Worm (Caenorhabditis elegans) whole organism, mixed stage, embryonic: ENCODE data around the gene smu-2.

ENCODE experiments used
- M03D4.4 ChIP-seq: sonication (generic microtip); optimal IDR thresholded peaks from 2 replicates; lab custom pipeline; 2017; ENCODE audit warnings: mild to moderate bottlenecking, missing genetic modification characterization, missing compliant biosample characterization
- bed-3 ChIP-seq: fragments of 200-800 bp; sonication (Bioruptor generic); optimal IDR thresholded peaks from 3 replicates; lab custom pipeline; 2018; ENCODE audit warnings: mild to moderate bottlenecking, missing genetic modification characterization, moderate library complexity, missing compliant biosample characterization
- blmp-1 ChIP-seq: fragments of 150-350 bp; optimal IDR thresholded peaks from 2 replicates; lab custom pipeline; 2014; ENCODE audit warnings: missing biosample characterization, missing genetic modification characterization
- ceh-39 ChIP-seq: fragments of 150-350 bp; optimal IDR thresholded peaks from 2 replicates; lab custom pipeline; 2014; ENCODE audit warnings: missing biosample characterization, missing genetic modification characterization
- ceh-43 ChIP-seq: fragments of 200-800 bp; sonication (Bioruptor generic); optimal IDR thresholded peaks from 2 replicates; lab custom pipeline; 2018; ENCODE audit warnings: mild to moderate bottlenecking, missing genetic modification characterization, moderate library complexity, missing compliant biosample characterization
- ceh-83 ChIP-seq: fragments of 200-800 bp; sonication (Bioruptor generic); optimal IDR thresholded peaks from 2 replicates; lab custom pipeline; 2018; ENCODE audit warnings: mild to moderate bottlenecking, missing genetic modification characterization, missing compliant biosample characterization
- cnd-1 ChIP-seq: fragments of 200-800 bp; sonication (Bioruptor generic); optimal IDR thresholded peaks from 2 replicates; lab custom pipeline; 2018; ENCODE audit warnings: mild to moderate bottlenecking, missing genetic modification characterization, missing compliant biosample characterization
- drap-1 ChIP-seq: fragments of 200-800 bp; sonication (Bioruptor generic); optimal IDR thresholded peaks from 3 replicates; lab custom pipeline; 2018; ENCODE audit warnings: mild to moderate bottlenecking, missing genetic modification characterization, missing compliant biosample characterization
- elt-1 ChIP-seq: sonication (generic microtip); optimal IDR thresholded peaks from 2 replicates; lab custom pipeline; 2017; ENCODE audit warnings: missing genetic modification characterization, mild to moderate bottlenecking, missing compliant biosample characterization, antibody characterized with exemption, moderate library complexity, borderline replicate concordance; ENCODE audit not compliant: insufficient read depth
- elt-3 ChIP-seq: fragments of 150-350 bp; optimal IDR thresholded peaks from 2 replicates; lab custom pipeline; 2014; ENCODE audit warnings: missing biosample characterization, missing genetic modification characterization
- flh-1 ChIP-seq: fragments of 200-800 bp; sonication (Bioruptor generic); optimal IDR thresholded peaks from 2 replicates; lab custom pipeline; 2018; ENCODE audit warnings: mild to moderate bottlenecking, missing genetic modification characterization, moderate library complexity, missing compliant biosample characterization
- ham-2 ChIP-seq: fragments of 200-800 bp; sonication (Bioruptor generic); optimal IDR thresholded peaks from 2 replicates; lab custom pipeline; 2018; ENCODE audit warnings: mild to moderate bottlenecking, missing genetic modification characterization, missing compliant biosample characterization
- hlh-1 ChIP-seq: fragments of 150-350 bp; optimal IDR thresholded peaks from 2 replicates; lab custom pipeline; 2014; ENCODE audit warnings: missing biosample characterization, missing genetic modification reagents, missing genetic modification characterization
- lin-13 ChIP-seq: fragments of 150-350 bp; optimal IDR thresholded peaks from 2 replicates; lab custom pipeline; 2014; ENCODE audit warnings: missing biosample characterization, missing genetic modification characterization
- lin-32 ChIP-seq: fragments of 200-800 bp; sonication (Bioruptor generic); optimal IDR thresholded peaks from 2 replicates; lab custom pipeline; 2018; ENCODE audit warnings: mild to moderate bottlenecking, missing genetic modification characterization, missing compliant biosample characterization
- lsy-2 ChIP-seq: fragments of 150-350 bp; optimal IDR thresholded peaks from 2 replicates; lab custom pipeline; 2014; ENCODE audit warnings: missing biosample characterization, missing genetic modification characterization
- mab-5 ChIP-seq: fragments of 150-350 bp; optimal IDR thresholded peaks from 2 replicates; lab custom pipeline; 2014; ENCODE audit warnings: missing biosample characterization, missing genetic modification characterization
- mep-1 ChIP-seq: fragments of 150-350 bp; optimal IDR thresholded peaks from 2 replicates; lab custom pipeline; 2017; ENCODE audit warnings: missing biosample characterization, missing genetic modification reagents, missing genetic modification characterization, inconsistent platforms
- mls-2 ChIP-seq: sonication (generic microtip); optimal IDR thresholded peaks from 2 replicates; lab custom pipeline; 2016; ENCODE audit warnings: mild to moderate bottlenecking, missing genetic modification characterization, moderate library complexity, missing compliant biosample characterization
- nhr-12 ChIP-seq: fragments of 150-350 bp; optimal IDR thresholded peaks from 2 replicates; lab custom pipeline; 2014; ENCODE audit warnings: missing biosample characterization, missing genetic modification characterization
- nhr-2 ChIP-seq: fragments of 150-350 bp; optimal IDR thresholded peaks from 2 replicates; lab custom pipeline; 2014; ENCODE audit warnings: missing biosample characterization, missing genetic modification characterization
- nhr-237 ChIP-seq: fragments of 150-350 bp; optimal IDR thresholded peaks from 2 replicates; lab custom pipeline; 2014; ENCODE audit warnings: missing biosample characterization, missing genetic modification characterization
- nhr-28 ChIP-seq: fragments of 150-350 bp; optimal IDR thresholded peaks from 2 replicates; lab custom pipeline; 2014; ENCODE audit warnings: missing biosample characterization, missing genetic modification characterization
- nhr-76 ChIP-seq: sonication (generic microtip); optimal IDR thresholded peaks from 2 replicates; lab custom pipeline; 2017; ENCODE audit warnings: missing biosample characterization, missing genetic modification characterization
- pha-4 ChIP-seq: fragments of 150-350 bp; optimal IDR thresholded peaks from 2 replicates; lab custom pipeline; 2018; ENCODE audit warnings: missing biosample characterization, missing genetic modification reagents, missing genetic modification characterization
- snpc-4 ChIP-seq: fragments of 150-350 bp; optimal IDR thresholded peaks from 2 replicates; lab custom pipeline; 2014; ENCODE audit warnings: missing biosample characterization, missing genetic modification characterization
- sptf-1 ChIP-seq: sonication (generic microtip); optimal IDR thresholded peaks from 2 replicates; lab custom pipeline; 2017; ENCODE audit warnings: mild to moderate bottlenecking, missing genetic modification characterization, moderate library complexity, missing compliant biosample characterization
- tbx-8 ChIP-seq: fragments of 200-800 bp; sonication (Bioruptor generic); optimal IDR thresholded peaks from 2 replicates; lab custom pipeline; 2018; ENCODE audit warnings: mild to moderate bottlenecking, missing genetic modification characterization, moderate library complexity, missing compliant biosample characterization
- unc-120 ChIP-seq: sonication (generic microtip); optimal IDR thresholded peaks from 2 replicates; lab custom pipeline; 2017; ENCODE audit warnings: missing genetic modification characterization, missing compliant biosample characterization; ENCODE audit not compliant: poor library complexity, severe bottlenecking
- unc-62 ChIP-seq: fragments of 150-350 bp; optimal IDR thresholded peaks from 2 replicates; lab custom pipeline; 2014; ENCODE audit warnings: missing biosample characterization, missing genetic modification reagents, missing genetic modification characterization
- zip-8 ChIP-seq: fragments of 150-350 bp; optimal IDR thresholded peaks from 2 replicates; lab custom pipeline; 2014; ENCODE audit warnings: missing biosample characterization, missing genetic modification characterization
- ztf-11 ChIP-seq: fragments of 150-350 bp; optimal IDR thresholded peaks from 2 replicates; lab custom pipeline; 2014; ENCODE audit warnings: missing biosample characterization, missing genetic modification characterization

Gene smu-2

DNA sequence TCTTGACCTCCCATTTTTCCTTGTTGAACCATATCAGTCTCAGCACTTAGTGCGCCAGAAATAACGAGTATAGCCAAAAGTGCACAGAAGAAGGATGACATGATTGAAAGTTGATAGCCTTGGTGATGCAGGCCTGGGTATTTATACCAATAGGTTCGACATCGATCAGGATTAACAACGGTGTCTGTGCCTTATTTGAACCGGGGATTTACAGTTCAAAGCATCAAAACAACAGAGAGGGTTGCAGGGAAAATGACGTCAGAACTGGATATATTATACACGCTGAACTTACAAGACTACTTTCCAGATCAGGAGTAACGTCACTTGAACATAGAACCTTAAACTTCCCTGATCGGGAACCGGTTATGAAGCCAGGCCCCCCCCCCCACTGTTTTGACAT is 9.9 kb upstream of the smu-2 start, which contains the start of gene Y49F6B.12:
Y49F6B.12 (minus strand) TSS at position 101 of the 400 bp plus-strand sequence.
- TF ChIP-seq flh-1 (GFP tag; lab: Kevin White, UChicago) (no peak), ceh-83 (GFP tag; lab: Kevin White, UChicago) (no peak), sptf-1 (tag; lab: Kevin White, UChicago) (no peak), unc-62 (GFP tag; lab: Kevin White, UChicago) (no peak), tbx-8 (no peak), mab-5 (tag; lab: Kevin White, UChicago) (no peak), lin-32 (no peak), elt-1 (tag; lab: Kevin White, UChicago) (no peak), nhr-76 (no peak), drap-1 (GFP tag; lab: Kevin White, UChicago) (no peak), pha-4 (tag; lab: Kevin White, UChicago) (no peak), M03D4.4 (tag; lab: Kevin White, UChicago) (no peak)

DNA sequence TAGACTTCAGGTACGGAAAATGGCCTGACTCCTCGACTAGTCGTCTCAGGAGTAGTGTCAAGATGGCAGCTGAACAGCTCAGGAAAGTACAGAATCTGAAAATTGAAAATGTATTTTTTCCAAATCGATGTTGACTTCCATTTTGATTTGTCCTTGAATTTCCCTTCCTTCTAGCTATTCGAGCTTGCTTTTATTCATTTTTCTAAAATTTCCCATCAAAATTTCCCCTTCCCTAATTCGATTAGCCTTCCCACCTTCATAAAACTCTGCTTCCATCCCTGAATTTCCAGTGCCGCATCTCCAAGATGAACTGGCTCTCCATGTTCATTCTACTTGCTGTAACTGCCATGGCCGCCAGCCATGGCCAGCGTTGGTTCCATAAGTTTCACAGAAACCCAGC is 9.4 kb upstream of the smu-2 start, which contains the start of gene Y49F6B.6:
Y49F6B.6 (plus strand) TSS at position 301 of the 400 bp plus-strand sequence.
- TF ChIP-seq ceh-43 (GFP tag; lab: Kevin White, UChicago) = no peak
- no peak for TF ChIP-seq nhr-28
- TF ChIP-seq bed-3 = no peak
- no peak for TF ChIP-seq hlh-1 (tag; lab: Kevin White, UChicago)
- no peak for TF ChIP-seq elt-1 (tag; lab: Kevin White, UChicago)
- no peak for TF ChIP-seq ham-2 (GFP tag; lab: Kevin White, UChicago)
- TF ChIP-seq lin-13 (tag; lab: Kevin White, UChicago) = no peak
- TF ChIP-seq unc-62 (GFP tag; lab: Kevin White, UChicago) = no peak
- TF ChIP-seq zip-8 (tag; lab: Kevin White, UChicago) = no peak

DNA sequence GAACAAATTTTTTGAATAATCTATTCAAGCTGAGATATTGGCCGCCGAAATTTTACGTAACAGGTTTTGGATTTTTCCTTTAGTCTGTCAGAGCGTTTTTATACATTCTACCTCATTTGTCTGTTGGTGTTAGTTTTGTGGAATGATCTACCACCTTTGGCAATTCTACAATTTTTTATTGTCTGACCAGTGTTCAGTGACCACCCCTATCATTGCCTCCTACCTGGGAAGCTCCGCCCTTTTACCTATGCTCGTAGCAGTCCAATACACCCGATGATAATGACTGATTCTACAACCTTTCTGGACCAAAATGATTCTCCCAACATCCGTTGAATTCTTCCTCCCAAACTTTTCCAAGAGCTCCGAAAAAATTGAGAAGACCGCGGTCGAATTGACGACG is 8.5 kb upstream of the smu-2 start, which contains the start of gene sdz-32:
sdz-32 (plus strand) TSS at position 301 of the 400 bp plus-strand sequence.
- TF ChIP-seq mep-1 (tag; lab: Kevin White, UChicago) (no peak), lin-13 (tag; lab: Kevin White, UChicago) (no peak), ztf-11 (no peak), lsy-2 (no peak), elt-3 (no peak), drap-1 (GFP tag; lab: Kevin White, UChicago) (no peak), ceh-39 (tag; lab: Kevin White, UChicago) (no peak), snpc-4 (tag; lab: Kevin White, UChicago) (no peak), unc-120 (tag; lab: Kevin White, UChicago) (no peak)

DNA sequence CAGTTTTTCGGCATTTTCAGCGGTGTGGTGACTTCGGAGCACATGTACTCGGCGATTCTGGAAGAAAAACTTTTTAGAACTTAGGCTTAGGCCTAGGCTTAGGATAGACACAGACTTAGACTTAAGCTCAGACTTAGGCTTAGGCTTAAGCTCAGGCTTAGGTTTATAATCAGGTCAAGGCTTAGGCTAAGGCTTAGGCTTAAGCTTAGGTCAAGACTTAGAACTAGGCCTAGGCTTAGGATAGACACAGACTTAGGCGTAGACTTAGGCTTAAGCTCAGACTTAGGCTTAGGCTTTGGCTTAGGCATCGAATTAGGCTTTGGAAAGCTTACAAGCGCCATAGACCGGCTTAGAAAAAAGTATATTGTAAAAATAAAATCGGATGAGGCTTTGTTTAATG is 5.7 kb upstream of the smu-2 start:
- TF ChIP-seq pha-4 (tag; lab: Kevin White, UChicago) (no peak), mls-2 (tag; lab: Kevin White, UChicago) (no peak), lin-13 (tag; lab: Kevin White, UChicago) (no peak), blmp-1 (tag; lab: Kevin White, UChicago) (no peak), zip-8 (tag; lab: Kevin White, UChicago) (no peak), nhr-237 (tag; lab: Kevin White, UChicago) (no peak), unc-120 (tag; lab: Kevin White, UChicago) (no peak), lin-32 (no peak), unc-62 (GFP tag; lab: Kevin White, UChicago) (no peak), ceh-43 (GFP tag; lab: Kevin White, UChicago) (no peak), cnd-1 (tag; lab: Kevin White, UChicago) (no peak), nhr-12 (tag; lab: Kevin White, UChicago) (no peak), tbx-8 (no peak), lsy-2 (no peak)

ce11 chrII:3477171-3477570 is 5.0 kb upstream of the smu-2 start, which contains the start of gene fbxb-104:
Gene fbxb-104 (minus strand): TSS chrII:3477271.
- TF ChIP-seq lin-13 (tag; lab: Kevin White, UChicago) = no peak
- TF ChIP-seq hlh-1 (tag; lab: Kevin White, UChicago) = no peak
- TF ChIP-seq nhr-12 (tag; lab: Kevin White, UChicago) = no peak
- TF ChIP-seq nhr-2 (tag; lab: Kevin White, UChicago) = no peak
- no peak for TF ChIP-seq ceh-83 (GFP tag; lab: Kevin White, UChicago)
- no peak for TF ChIP-seq ztf-11
- no peak for TF ChIP-seq mls-2 (tag; lab: Kevin White, UChicago)
- no peak for TF ChIP-seq ceh-43 (GFP tag; lab: Kevin White, UChicago)
- no peak for TF ChIP-seq nhr-28
- no peak for TF ChIP-seq lsy-2
- TF ChIP-seq tbx-8 = no peak
- TF ChIP-seq blmp-1 (tag; lab: Kevin White, UChicago) = no peak
- no peak for TF ChIP-seq pha-4 (tag; lab: Kevin White, UChicago)
- TF ChIP-seq M03D4.4 (tag; lab: Kevin White, UChicago) = no peak
- TF ChIP-seq cnd-1 (tag; lab: Kevin White, UChicago) = no peak
- no peak for TF ChIP-seq mep-1 (tag; lab: Kevin White, UChicago)
- TF ChIP-seq drap-1 (GFP tag; lab: Kevin White, UChicago) = no peak
- no peak for TF ChIP-seq zip-8 (tag; lab: Kevin White, UChicago)
- no peak for TF ChIP-seq ceh-39 (tag; lab: Kevin White, UChicago)
